Fruit fly (Drosophila melanogaster) whole organism, pupa: ENCODE measurements around the gene kst.

Experiments
- CG10348 ChIP-seq: fragments of 200-800 bp; sonication (Bioruptor generic); IDR thresholded peaks from 2 replicates; pipeline ENCODE4 v1.3.6; 2022; ENCODE audit warnings: missing biosample characterization, missing genetic modification characterization
- CG12605 ChIP-seq: fragments of 200-800 bp; sonication (Bioruptor generic); IDR thresholded peaks from 2 replicates; pipeline ENCODE4 v1.3.6; 2022; ENCODE audit warnings: missing biosample characterization, missing genetic modification characterization
- CG13204 ChIP-seq: fragments of 200-800 bp; sonication (Bioruptor generic); optimal IDR thresholded peaks from 2 replicates; lab custom pipeline; 2018; ENCODE audit warnings: missing biosample characterization, mild to moderate bottlenecking, missing genetic modification characterization, moderate library complexity
- CG14655 ChIP-seq: fragments of 200-800 bp; sonication (Bioruptor generic); optimal IDR thresholded peaks from 3 replicates; lab custom pipeline; 2017; ENCODE audit warnings: mild to moderate bottlenecking, missing biosample characterization, missing genetic modification reagents, missing genetic modification characterization
- CG15710 ChIP-seq: fragments of 200-800 bp; sonication (Bioruptor generic); optimal IDR thresholded peaks from 2 replicates; lab custom pipeline; 2018; ENCODE audit warnings: missing biosample characterization, mild to moderate bottlenecking, missing genetic modification characterization, moderate library complexity
- CG17806 ChIP-seq: fragments of 200-800 bp; sonication (Bioruptor generic); optimal IDR thresholded peaks from 2 replicates; lab custom pipeline; 2018; ENCODE audit warnings: missing biosample characterization, mild to moderate bottlenecking, missing genetic modification characterization, moderate library complexity
- CG32121 ChIP-seq: fragments of 200-800 bp; sonication (Bioruptor generic); IDR thresholded peaks from 2 replicates; pipeline ENCODE4 v1.3.6; 2022; ENCODE audit warnings: missing biosample characterization, missing genetic modification characterization
- CG34367 ChIP-seq: fragments of 200-800 bp; sonication (Bioruptor generic); optimal IDR thresholded peaks from 2 replicates; lab custom pipeline; 2018; ENCODE audit warnings: missing biosample characterization, mild to moderate bottlenecking, missing genetic modification characterization
- CG4496 ChIP-seq: fragments of 200-800 bp; sonication (Bioruptor generic); IDR thresholded peaks from 3 replicates; pipeline ENCODE4 v1.3.6; 2022; ENCODE audit warnings: missing biosample characterization, missing genetic modification characterization
- CG8159 ChIP-seq: fragments of 200-800 bp; sonication (Bioruptor generic); optimal IDR thresholded peaks from 3 replicates; lab custom pipeline; 2018; ENCODE audit warnings: missing biosample characterization, mild to moderate bottlenecking, missing genetic modification characterization, moderate library complexity
- CG8301 ChIP-seq: fragments of 200-800 bp; sonication (Bioruptor generic); optimal IDR thresholded peaks from 2 replicates; lab custom pipeline; 2018; ENCODE audit warnings: missing biosample characterization, mild to moderate bottlenecking, missing genetic modification characterization
- CG9948 ChIP-seq: fragments of 200-800 bp; sonication (Bioruptor generic); optimal IDR thresholded peaks from 2 replicates; lab custom pipeline; 2018; ENCODE audit warnings: missing biosample characterization, mild to moderate bottlenecking, missing genetic modification characterization, moderate library complexity
- D1 ChIP-seq: fragments of 200-800 bp; sonication (Bioruptor generic); optimal IDR thresholded peaks from 2 replicates; lab custom pipeline; 2018; ENCODE audit warnings: missing biosample characterization, mild to moderate bottlenecking, missing genetic modification characterization, moderate library complexity
- EcR ChIP-seq: fragments of 200-800 bp; sonication (Bioruptor generic); optimal IDR thresholded peaks from 3 replicates; lab custom pipeline; 2019; ENCODE audit warnings: missing biosample characterization, missing genetic modification characterization, mild to moderate bottlenecking, moderate library complexity, missing genetic modification reagents
- Ets98B ChIP-seq: fragments of 200-800 bp; sonication (Bioruptor generic); IDR thresholded peaks from 2 replicates; pipeline ENCODE4 v1.3.6; 2022; ENCODE audit warnings: missing biosample characterization, missing genetic modification characterization
- Pif1A ChIP-seq: fragments of 200-800 bp; sonication (Bioruptor generic); optimal IDR thresholded peaks from 3 replicates; lab custom pipeline; 2016; ENCODE audit warnings: missing biosample characterization, missing genetic modification characterization
- Pif1B ChIP-seq: fragments of 200-800 bp; sonication (Bioruptor generic); optimal IDR thresholded peaks from 3 replicates; lab custom pipeline; 2016; ENCODE audit warnings: missing biosample characterization, missing genetic modification characterization
- Snoo ChIP-seq: fragments of 200-800 bp; sonication (Bioruptor generic); optimal IDR thresholded peaks from 3 replicates; lab custom pipeline; 2017; ENCODE audit warnings: missing biosample characterization, mild to moderate bottlenecking, missing genetic modification characterization, inconsistent platforms
- fd96Ca ChIP-seq: fragments of 200-800 bp; sonication (Bioruptor generic); IDR thresholded peaks from 3 replicates; pipeline ENCODE4 v1.3.6; 2022; ENCODE audit warnings: missing biosample characterization, missing genetic modification characterization
- gl ChIP-seq: fragments of 200-800 bp; sonication (Bioruptor generic); optimal IDR thresholded peaks from 2 replicates; lab custom pipeline; 2018; ENCODE audit warnings: missing biosample characterization, mild to moderate bottlenecking, missing genetic modification characterization
- rn ChIP-seq: fragments of 200-800 bp; sonication (Bioruptor generic); IDR thresholded peaks from 2 replicates; pipeline ENCODE4 v1.3.6; 2022; ENCODE audit warnings: missing biosample characterization, missing genetic modification characterization

The kst gene

DNA sequence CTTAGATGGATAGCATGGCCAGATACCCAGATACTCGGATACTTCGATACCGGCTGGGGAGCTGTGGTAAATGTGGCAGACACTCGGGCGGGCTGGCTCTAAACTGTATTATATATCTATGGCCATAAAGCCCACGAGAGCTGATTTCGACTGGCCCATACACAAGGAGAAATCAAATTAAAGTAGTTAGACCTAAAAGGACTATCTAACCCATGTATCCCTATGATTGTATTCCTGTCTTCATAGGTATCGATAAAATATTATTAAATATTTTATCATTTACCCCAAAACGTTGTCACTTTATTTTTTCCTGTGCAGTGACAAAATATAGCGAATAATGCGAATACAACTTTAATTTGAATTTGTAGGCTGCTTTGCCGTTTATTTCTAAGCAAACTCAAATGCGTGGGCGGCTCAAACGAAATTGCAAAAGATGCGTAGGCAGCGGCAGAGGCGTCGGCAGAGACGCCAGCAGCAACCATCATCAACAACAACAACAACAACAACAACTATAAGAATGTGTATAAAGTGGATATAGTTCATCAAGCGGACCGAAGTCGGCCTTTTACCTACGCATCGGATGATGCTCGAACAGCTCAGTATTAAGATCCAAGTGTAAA lies 45.3 kb downstream of the kst start:
- TF ChIP-seq CG8159 (tag; lab: Kevin White, UChicago) (no peak), CG12605 (GFP tag; lab: Robert Waterston, UW) (0 out of 2 replicates have a peak, but pooled peaks have one; percentile 52), rn (peak; percentile 41; the same call in 1 of the 2 replicates), CG14655 (GFP tag; lab: Kevin White, UChicago) (peak; percentile 13), CG32121 (GFP tag; lab: Robert Waterston, UW) (peak; percentile 71), CG4496 (peak; percentile 74), CG9948 (tag; lab: Kevin White, UChicago) (no peak), CG8301 (peak; percentile 30), CG10348 (GFP tag; lab: Robert Waterston, UW) (0 out of 2 replicates have a peak, but pooled peaks have one; percentile 31), Ets98B (GFP tag; lab: Robert Waterston, UW) (peak; percentile 69)

DNA sequence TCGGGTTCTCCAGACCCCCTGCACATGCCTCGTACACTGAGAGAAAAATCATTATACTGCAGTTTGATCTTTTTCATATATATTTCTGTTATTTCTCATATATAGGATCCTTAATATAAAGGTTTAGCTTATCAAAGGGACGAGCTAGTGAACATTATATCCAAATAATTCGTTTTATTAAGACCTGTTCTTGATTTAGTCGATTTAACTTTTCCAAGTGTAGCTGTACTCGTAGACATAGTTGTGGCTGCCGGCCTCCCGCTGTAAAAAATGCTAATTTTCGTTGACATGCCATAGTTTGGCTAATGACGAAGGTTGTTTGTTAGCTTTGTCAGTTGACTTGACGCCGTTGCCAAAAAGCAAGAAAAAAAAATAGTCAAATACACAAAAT lies 45.8 kb downstream of the kst start:
- TF ChIP-seq CG13204 (GFP tag; lab: Kevin White, UChicago) (no peak), CG4496 (peak; percentile 83), CG34367 (tag; lab: Kevin White, UChicago) (peak; percentile 45), Ets98B (GFP tag; lab: Robert Waterston, UW) (peak; percentile 72), CG8301 (peak; percentile 79), D1 (tag; lab: Kevin White, UChicago) (no peak), CG17806 (tag; lab: Kevin White, UChicago) (peak; percentile 57), CG14655 (GFP tag; lab: Kevin White, UChicago) (peak; percentile 65), CG12605 (GFP tag; lab: Robert Waterston, UW) (peak; percentile 70), Pif1B (GFP tag; lab: Kevin White, UChicago) (peak; percentile 11), CG8159 (tag; lab: Kevin White, UChicago) (peak; percentile 69), gl (tag; lab: Kevin White, UChicago) (no peak), EcR (GFP tag; lab: Kevin White, UChicago) (no peak), rn (no peak), CG9948 (tag; lab: Kevin White, UChicago) (peak; percentile 58), CG15710 (peak; percentile 54), fd96Ca (peak; percentile 44; the same call in 2 of the 3 replicates), CG10348 (GFP tag; lab: Robert Waterston, UW) (0 out of 2 replicates have a peak, but pooled peaks have one; percentile 33), Pif1A (peak; percentile 34), Snoo (tag; lab: Kevin White, UChicago) (no peak), CG32121 (GFP tag; lab: Robert Waterston, UW) (peak; percentile 56)
- TF ChIP-seq, all 21 proteins: peak for 15

DNA sequence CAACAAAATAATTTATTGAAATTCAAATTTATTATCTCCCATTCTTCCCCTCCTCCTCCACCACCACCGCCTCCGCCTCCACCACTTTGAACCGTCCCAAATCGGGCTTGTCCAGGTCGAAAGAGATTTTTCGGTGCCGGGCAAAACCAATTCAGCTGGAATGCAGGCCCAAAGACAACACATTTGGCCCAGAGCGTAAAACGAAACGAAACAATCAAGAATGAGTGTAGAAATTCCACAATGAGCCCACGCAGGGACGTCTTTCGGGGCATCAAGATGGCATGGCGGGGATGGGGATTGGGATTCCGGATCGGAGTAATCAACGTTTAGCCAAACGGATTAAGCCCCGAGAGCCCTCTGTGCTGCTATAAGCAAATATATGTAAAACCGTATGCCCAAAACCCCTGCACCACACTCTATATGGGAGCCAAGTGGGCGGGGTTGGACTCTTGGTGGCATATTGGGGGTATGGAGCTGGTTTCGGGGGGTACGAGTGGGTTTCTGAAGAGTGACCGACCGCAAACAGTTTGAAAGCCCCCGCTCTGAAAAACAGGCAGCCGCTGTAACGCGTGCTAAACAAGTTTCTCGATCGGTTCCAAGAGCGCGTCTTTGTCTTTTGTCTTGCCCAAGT lies 47.4 kb downstream of the kst start:
- TF ChIP-seq CG13204 (GFP tag; lab: Kevin White, UChicago) (peak; percentile 58), CG12605 (GFP tag; lab: Robert Waterston, UW) (peak; percentile 28; the same call in 1 of the 2 replicates), EcR (GFP tag; lab: Kevin White, UChicago) (peak; percentile 87), CG15710 (no peak), CG8301 (no peak)

DNA sequence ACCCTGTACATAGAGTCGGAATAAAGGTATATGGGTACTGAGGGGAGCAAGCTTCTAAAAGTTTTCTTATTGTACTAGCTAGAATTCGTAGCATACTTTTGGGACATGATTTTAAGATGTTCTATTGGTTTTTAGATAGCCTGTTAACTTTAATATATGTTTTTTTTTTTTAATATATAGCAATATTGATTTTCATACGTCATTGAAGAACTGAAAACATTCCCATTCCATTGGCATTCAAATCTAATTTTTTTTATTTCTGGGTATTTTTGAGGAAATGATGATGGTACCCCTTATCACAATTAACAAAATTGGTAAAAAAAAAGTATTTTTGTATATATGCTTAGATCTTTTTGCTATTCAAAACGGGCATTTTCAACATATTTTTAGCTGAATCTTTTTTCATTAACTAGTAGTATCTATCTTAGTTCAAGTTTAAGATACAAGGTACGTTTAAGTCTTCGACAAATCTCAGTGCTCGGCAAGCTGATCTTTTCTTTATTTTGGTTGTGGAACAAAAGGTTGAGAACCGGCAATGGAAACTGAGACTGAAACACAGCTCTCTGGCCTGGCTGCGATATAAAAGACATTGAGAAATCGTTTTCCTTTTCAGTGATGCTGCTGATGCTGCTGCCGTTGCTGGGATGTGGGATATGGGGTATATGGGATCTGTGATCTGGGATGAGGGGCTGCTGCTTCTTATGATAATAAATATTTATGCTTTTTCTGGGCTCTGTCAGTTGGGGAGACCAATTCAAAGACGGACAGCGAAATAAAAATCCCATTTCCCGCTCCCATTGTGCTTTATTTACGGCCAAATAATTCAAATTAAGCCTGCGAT lies 48.2 kb downstream of the kst start:
- TF ChIP-seq EcR (GFP tag; lab: Kevin White, UChicago) (peak; percentile 83), CG15710 (peak; percentile 56), CG17806 (tag; lab: Kevin White, UChicago) (peak; percentile 60), CG12605 (GFP tag; lab: Robert Waterston, UW) (no peak), CG4496 (peak; percentile 60), CG8159 (tag; lab: Kevin White, UChicago) (peak; percentile 77), Snoo (tag; lab: Kevin White, UChicago) (peak; percentile 75), CG14655 (GFP tag; lab: Kevin White, UChicago) (peak; percentile 79), Pif1B (GFP tag; lab: Kevin White, UChicago) (peak; percentile 21), CG13204 (GFP tag; lab: Kevin White, UChicago) (peak; percentile 10), CG10348 (GFP tag; lab: Robert Waterston, UW) (no peak), CG9948 (tag; lab: Kevin White, UChicago) (peak; percentile 54), CG32121 (GFP tag; lab: Robert Waterston, UW) (no peak), CG34367 (tag; lab: Kevin White, UChicago) (no peak), gl (tag; lab: Kevin White, UChicago) (no peak), rn (no peak; the same call in 1 of the 2 replicates), Ets98B (GFP tag; lab: Robert Waterston, UW) (peak; percentile 38; the same call in 1 of the 2 replicates), CG8301 (peak; percentile 37), D1 (tag; lab: Kevin White, UChicago) (no peak), Pif1A (peak; percentile 49), fd96Ca (0 out of 3 replicates have a peak, but pooled peaks have one; percentile 25)

DNA sequence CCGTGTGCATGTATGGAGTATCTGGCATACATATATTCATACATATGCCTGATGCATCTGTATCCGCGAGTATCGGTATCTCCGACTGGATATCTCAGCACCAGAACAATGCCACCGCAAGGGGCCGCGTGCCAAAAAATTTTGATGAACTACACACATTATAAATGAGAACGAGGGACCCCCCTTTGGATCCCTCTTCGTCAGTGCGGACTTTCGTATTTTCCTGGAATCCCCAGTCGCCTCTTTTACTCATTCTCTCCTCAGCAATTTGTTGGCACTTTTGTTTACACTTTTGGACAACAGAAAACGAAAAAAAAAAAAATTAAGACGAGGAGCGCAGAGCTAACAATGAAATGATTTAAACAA lies 48.8 kb downstream of the kst start:
- TF ChIP-seq EcR (GFP tag; lab: Kevin White, UChicago), result peak; percentile 10
- no peak for TF ChIP-seq CG8159 (tag; lab: Kevin White, UChicago)
